Fruit fly (Drosophila melanogaster): ENCODE data around the gene FarO.
A peak's percentile ranks its signal among the peaks of the same experiment; 100 is the strongest.

Gene FarO

DNA sequence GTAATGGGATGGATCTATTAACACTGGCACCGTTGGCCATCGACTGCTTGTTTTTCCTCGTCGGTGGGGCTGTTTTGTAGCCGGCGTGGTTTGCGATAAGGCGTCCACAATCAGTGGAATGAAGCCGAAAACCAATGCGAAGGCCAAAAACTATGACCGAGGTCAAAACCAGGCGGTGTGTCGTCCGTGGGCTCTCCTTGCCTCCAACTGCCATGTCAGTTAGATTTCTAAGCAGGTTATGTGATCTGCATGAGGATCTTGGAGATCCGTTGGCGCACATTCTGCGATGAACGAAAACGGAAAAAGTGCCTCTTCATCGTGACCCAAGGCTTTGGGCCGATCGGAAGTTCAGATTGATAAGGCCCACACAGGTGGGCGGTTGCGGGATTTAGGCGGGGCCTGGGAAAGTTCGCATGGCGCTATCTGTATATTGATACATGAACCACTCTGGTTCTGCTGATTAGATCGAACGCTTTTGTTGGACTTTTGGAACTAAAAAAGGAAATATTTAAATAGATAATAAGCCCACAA is 28.3 kb downstream of the FarO start, which contains the start of gene Cyp4d14:
Gene Cyp4d14, minus strand, starts transcription at position 51 of the 531 bp plus-strand sequence.
- TF ChIP-seq noc (tag; optimal IDR thresholded peaks at IDR 0.05), result no peak

- no peak for TF ChIP-seq noc (tag; optimal IDR thresholded peaks at IDR 0.05)
Measured at dm6 chrX:2172420-2172827, 31.2 kb downstream of the FarO start, which contains the start of gene ND-B14.5A. ND-B14.5A (plus strand) TSS chrX:2172526.

dm6 chrX:2170424-2170823 is 33.2 kb downstream of the FarO start:
- TF ChIP-seq noc (tag; optimal IDR thresholded peaks at IDR 0.05), result no peak

- TF ChIP-seq noc (tag; optimal IDR thresholded peaks at IDR 0.05), result no peak
Measured at dm6 chrX:2168485-2169199, 35.0 kb downstream of the FarO start.

DNA sequence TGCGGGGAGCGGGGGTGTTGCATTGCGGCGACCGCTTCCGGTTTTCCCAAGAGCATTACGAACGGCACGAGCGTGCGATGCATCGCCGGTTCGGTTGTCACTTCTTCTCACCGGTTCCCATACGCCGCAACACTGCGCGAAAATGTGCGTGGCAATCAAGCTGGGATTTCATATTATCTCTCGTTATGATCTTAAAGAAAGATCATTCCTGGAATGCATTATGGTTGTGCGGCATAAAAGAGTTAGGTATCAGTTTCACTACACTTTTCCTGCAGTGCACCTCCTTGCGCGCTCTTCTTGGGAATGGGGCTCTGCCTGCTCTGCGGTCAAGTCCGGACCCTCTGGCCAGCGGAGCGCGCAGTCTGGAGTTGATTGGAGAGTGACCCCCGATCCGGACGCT is 37.5 kb downstream of the FarO start:
- TF ChIP-seq noc (tag; optimal IDR thresholded peaks at IDR 0.05), result no peak

DNA sequence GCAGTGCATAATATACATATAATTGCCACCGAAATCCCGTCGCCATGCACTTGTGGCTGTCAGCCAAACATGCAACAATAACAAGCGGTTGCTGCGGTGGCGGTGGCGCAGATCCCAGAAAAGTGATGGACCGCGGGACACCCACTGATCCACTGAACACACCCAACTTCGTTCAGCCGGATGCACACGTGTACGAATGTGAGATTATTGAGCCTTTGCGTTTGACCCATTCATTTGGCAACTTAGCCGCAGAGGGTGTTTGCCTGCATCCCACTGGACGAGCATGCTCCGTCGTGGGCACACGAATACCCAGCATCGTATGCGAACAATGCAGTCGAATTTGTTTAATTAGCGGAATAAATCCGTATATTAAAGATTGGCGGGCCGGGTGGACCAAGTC is 38.3 kb downstream of the FarO start:
- TF ChIP-seq noc (tag; optimal IDR thresholded peaks at IDR 0.05), result no peak

- no peak for TF ChIP-seq noc (tag; optimal IDR thresholded peaks at IDR 0.05)
Measured at dm6 chrX:2163358-2163757, 40.3 kb downstream of the FarO start.

DNA sequence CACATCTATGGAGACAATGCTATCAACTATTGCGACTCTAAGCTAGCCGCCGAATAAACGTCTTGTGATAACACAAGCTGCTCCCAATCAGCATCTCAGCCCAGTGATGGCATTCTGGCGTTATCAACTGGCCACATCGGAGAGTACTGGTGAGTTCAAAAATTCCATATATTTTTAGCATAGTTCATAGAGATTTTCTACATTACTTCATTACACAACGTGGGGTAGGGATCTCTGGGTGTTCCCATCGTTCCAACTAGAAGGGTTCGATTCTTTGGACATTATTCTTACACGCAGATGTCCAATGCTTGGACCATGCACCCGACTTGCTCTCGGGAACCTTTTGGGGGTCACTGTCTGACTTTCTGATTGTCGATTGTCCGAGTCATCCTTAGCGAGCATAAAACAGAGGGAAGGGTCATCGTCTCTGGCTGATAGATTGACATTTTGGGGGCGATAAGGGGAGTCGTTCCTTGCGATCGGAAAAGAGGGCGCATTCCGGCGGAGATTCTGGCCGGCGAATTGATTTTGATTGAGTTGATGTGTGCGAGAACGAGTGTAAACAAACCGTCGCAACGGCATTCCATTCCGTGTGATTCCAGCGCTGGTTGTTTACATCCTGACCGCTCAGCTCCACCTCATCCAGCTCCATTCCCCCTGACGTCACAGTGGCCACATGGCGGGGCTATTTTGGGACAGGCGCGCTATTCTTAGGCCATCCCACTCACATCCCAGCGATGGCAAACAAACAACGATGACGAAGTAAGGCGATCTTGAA is 41.3 kb downstream of the FarO start, which contains the start of the genes Cyp4d1 and CG3630:
Gene Cyp4d1, minus strand, starts transcription at position 51 of the 778 bp plus-strand sequence.
Gene CG3630, plus strand, starts transcription at position 67 of the 778 bp plus-strand sequence.
- peak; percentile 44 for TF ChIP-seq noc (tag; optimal IDR thresholded peaks at IDR 0.05)

DNA sequence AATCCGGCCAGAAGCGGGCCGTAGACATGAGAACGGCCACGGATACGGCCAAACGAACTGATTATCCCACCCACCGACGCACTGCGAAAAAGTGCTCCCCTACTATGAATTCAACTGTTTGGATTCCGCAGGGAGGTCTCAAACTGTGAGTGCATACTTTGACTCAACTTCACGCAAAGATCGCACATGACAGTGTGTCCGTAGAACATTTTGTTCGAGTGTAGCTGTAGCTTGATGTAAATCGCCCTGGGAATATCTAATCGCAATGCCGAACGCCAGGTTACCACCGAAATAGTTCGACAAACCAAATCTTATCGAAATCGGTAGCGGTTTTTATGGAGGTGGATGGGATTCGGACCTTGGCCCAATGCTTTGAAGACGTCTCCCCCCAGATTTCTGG is 42.6 kb downstream of the FarO start:
- TF ChIP-seq noc (tag; optimal IDR thresholded peaks at IDR 0.05), result no peak

DNA sequence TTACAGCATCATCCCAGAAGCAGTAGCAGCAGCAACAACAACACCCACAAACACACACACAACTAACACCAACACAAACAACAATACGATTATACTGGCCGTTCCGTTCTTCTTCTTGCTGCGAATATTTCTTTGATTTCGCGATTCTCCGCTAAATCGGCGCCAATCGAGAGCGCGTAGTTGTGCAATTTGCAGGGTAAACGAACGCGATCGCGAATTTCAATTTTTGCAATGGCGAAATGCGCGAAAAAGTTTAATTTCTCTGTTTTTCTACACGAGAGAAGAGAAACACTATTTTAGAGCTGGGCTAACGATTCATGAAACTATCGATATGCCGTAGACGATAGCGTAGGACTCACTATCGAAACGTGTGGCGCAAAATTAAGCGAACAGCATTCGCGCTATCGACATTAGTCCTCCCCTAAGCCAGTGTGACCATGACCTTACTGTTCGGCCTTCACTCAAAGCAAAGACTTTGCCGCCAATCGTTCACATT is 45.0 kb downstream of the FarO start, which contains the start of gene wapl:
Gene wapl, minus strand, starts transcription at position 316 of the 496 bp plus-strand sequence.
- TF ChIP-seq noc (tag; optimal IDR thresholded peaks at IDR 0.05), result peak; percentile 29

DNA sequence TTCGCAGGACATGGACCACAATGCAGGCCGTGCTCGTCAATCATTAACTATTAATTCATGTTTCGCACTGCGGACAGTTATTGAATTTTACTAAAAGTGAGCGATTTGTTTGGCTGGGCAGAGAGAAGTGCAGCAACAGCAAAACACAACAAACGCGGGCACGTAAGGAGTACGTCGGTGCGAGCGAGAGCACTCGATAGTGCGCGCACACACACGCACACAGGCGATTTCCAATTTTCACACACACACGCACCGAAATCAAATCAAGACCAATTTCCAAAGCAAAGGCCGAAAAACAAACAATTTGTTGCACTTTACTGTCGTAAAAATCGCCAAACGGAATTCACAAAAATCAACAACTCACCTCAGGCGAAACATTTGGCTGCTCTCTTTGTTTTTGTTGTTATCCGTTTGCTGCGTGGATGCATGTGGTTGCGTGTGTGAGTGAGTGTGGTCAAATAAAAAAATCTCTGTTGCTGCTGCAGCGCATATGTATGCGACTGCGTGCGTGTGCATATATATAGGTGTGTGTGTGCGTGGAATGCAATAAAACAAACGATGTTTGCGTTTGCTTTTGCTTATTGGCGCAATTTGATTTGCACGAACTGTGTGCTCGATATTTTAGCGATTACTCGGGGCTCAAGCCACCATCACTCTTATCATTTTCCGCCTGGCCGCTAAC is 45.6 kb downstream of the FarO start:
- TF ChIP-seq noc (tag; optimal IDR thresholded peaks at IDR 0.05), result no peak

dm6 chrX:2155868-2156267 is 47.8 kb downstream of the FarO start:
- no peak for TF ChIP-seq noc (tag; optimal IDR thresholded peaks at IDR 0.05)

Data from whole organism, larva.